Fruit fly (Drosophila melanogaster) S2 (cell line): Measurements from ENCODE around the gene Sld5.

Source experiments
- CG8478 ChIP-seq: fragments of >200 bp; optimal IDR thresholded peaks from 2 replicates; lab custom pipeline; 2018
- CTCF ChIP-seq, 2 experiments: fragments of >200 bp; optimal IDR thresholded peaks; 2 replicates each; lab custom pipeline; 2018

- no peak for TF ChIP-seq CTCF (optimal IDR thresholded peaks at IDR 0.05; lab: Kevin White, UChicago)
- TF ChIP-seq CG8478: no peak
Measured at dm6 chr3R:26023252-26023651, 33.1 kb downstream of the Sld5 start.
